Fruit fly (Drosophila melanogaster) whole organism, wandering third instar larva: ENCODE measurements around the gene CG11563.

Experiments
- Abd-B ChIP-seq: fragments of >200 bp; optimal IDR thresholded peaks from 2 replicates; lab custom pipeline; 2017; ENCODE audit warnings: missing biosample characterization, missing genetic modification characterization
- CG32264 ChIP-seq: fragments of 200-800 bp; sonication (Bioruptor generic); optimal IDR thresholded peaks from 2 replicates; lab custom pipeline; 2016; ENCODE audit warnings: missing biosample characterization, missing genetic modification characterization
- CG9705 ChIP-seq: fragments of 200-800 bp; sonication (Bioruptor generic); optimal IDR thresholded peaks from 2 replicates; lab custom pipeline; 2018; ENCODE audit warnings: missing biosample characterization, mild to moderate bottlenecking, missing genetic modification characterization
- CrebA ChIP-seq: fragments of 200-800 bp; sonication (Bioruptor generic); optimal IDR thresholded peaks from 2 replicates; lab custom pipeline; 2016; ENCODE audit warnings: missing biosample characterization, mild to moderate bottlenecking, missing genetic modification characterization, borderline replicate concordance
- Dfd ChIP-seq: fragments of >200 bp; optimal IDR thresholded peaks from 2 replicates; lab custom pipeline; 2017; ENCODE audit warnings: missing biosample characterization, missing genetic modification characterization
- Dif ChIP-seq: fragments of 200-275, 200-300 bp; sonication (Bioruptor generic); optimal IDR thresholded peaks from 2 replicates; lab custom pipeline; 2018; ENCODE audit warnings: missing biosample characterization, missing genetic modification characterization; ENCODE audit not compliant: partially characterized antibody
- GATAd ChIP-seq: sonication (Bioruptor generic); optimal IDR thresholded peaks from 2 replicates; lab custom pipeline; 2016; ENCODE audit warnings: missing biosample characterization, missing genetic modification characterization
- HLH106 ChIP-seq: fragments of 200-800 bp; optimal IDR thresholded peaks from 3 replicates; lab custom pipeline; 2019; ENCODE audit warnings: missing biosample characterization, mild to moderate bottlenecking, missing genetic modification characterization, moderate library complexity
- Hnf4 ChIP-seq: fragments of 200-800 bp; sonication (Bioruptor generic); optimal IDR thresholded peaks from 2 replicates; lab custom pipeline; 2016; ENCODE audit warnings: missing biosample characterization, mild to moderate bottlenecking, missing genetic modification characterization
- Hr78 ChIP-seq: fragments of >200 bp; optimal IDR thresholded peaks from 2 replicates; lab custom pipeline; 2017; ENCODE audit warnings: missing biosample characterization, missing genetic modification characterization
- Hr83 ChIP-seq: fragments of 200-300 bp; sonication (Bioruptor generic); optimal IDR thresholded peaks from 2 replicates; lab custom pipeline; 2016; ENCODE audit warnings: missing biosample characterization, mild to moderate bottlenecking, missing genetic modification characterization, moderate library complexity; ENCODE audit not compliant: poor library complexity, severe bottlenecking
- Jra ChIP-seq: sonication (Bioruptor generic); optimal IDR thresholded peaks from 2 replicates; lab custom pipeline; 2016; ENCODE audit warnings: missing biosample characterization, missing genetic modification characterization
- Mio ChIP-seq: sonication (Bioruptor generic); optimal IDR thresholded peaks from 2 replicates; lab custom pipeline; 2016; ENCODE audit warnings: missing biosample characterization, missing genetic modification characterization
- Myc ChIP-seq: fragments of >200 bp; optimal IDR thresholded peaks from 2 replicates; lab custom pipeline; 2017
- N ChIP-seq: fragments of >200 bp; optimal IDR thresholded peaks from 2 replicates; lab custom pipeline; 2018; ENCODE audit warnings: missing biosample characterization, missing external identifiers, missing genetic modification characterization
- OdsH ChIP-seq: fragments of 200-800 bp; sonication (Bioruptor generic); optimal IDR thresholded peaks from 2 replicates; lab custom pipeline; 2016; ENCODE audit warnings: missing biosample characterization, mild to moderate bottlenecking, missing genetic modification characterization
- Rel ChIP-seq, 2 experiments: fragments of 200-800 bp; sonication (Bioruptor generic) in 1 of 2; optimal IDR thresholded peaks; 2 replicates in 1 of 2; 3 replicates in 1 of 2; lab custom pipeline; 2016 to 2019; ENCODE audit warnings: mild to moderate bottlenecking in 2 of 2, missing biosample characterization in 2 of 2, missing genetic modification characterization in 2 of 2, moderate library complexity in 1 of 2
- Sp1 ChIP-seq: fragments of 200-800 bp; sonication (Bioruptor generic); optimal IDR thresholded peaks from 3 replicates; lab custom pipeline; 2019; ENCODE audit warnings: missing biosample characterization, mild to moderate bottlenecking, missing genetic modification characterization, moderate library complexity
- Vsx2 ChIP-seq: fragments of 200-300, 225-300 bp; sonication (Bioruptor generic); optimal IDR thresholded peaks from 2 replicates; lab custom pipeline; 2018; ENCODE audit warnings: missing biosample characterization, missing genetic modification characterization; ENCODE audit not compliant: partially characterized antibody
- brk ChIP-seq: fragments of 200-800 bp; sonication (Bioruptor generic); optimal IDR thresholded peaks from 2 replicates; lab custom pipeline; 2016; ENCODE audit warnings: missing biosample characterization, mild to moderate bottlenecking, missing genetic modification characterization
- dl ChIP-seq, 2 experiments: fragments of 175-275, 200-275 bp in 1 of 2; fragments of 200-275 bp in 1 of 2; sonication (Bioruptor generic); optimal IDR thresholded peaks; lab custom pipeline; 2018; ENCODE audit warnings: mild to moderate bottlenecking in 2 of 2, missing biosample characterization in 2 of 2, missing genetic modification characterization in 2 of 2, moderate library complexity in 2 of 2; ENCODE audit not compliant: partially characterized antibody in 2 of 2, insufficient read depth in 1 of 2
- dsf ChIP-seq: sonication (Bioruptor generic); optimal IDR thresholded peaks from 2 replicates; lab custom pipeline; 2016; ENCODE audit warnings: missing biosample characterization, missing genetic modification characterization, borderline replicate concordance
- ey ChIP-seq: fragments of 200-800 bp; sonication (Bioruptor generic); optimal IDR thresholded peaks from 2 replicates; lab custom pipeline; 2016; ENCODE audit warnings: missing biosample characterization, missing genetic modification characterization
- foxo ChIP-seq, 2 experiments: fragments of 200-800 bp; sonication (Bioruptor generic); optimal IDR thresholded peaks; 2 replicates in 1 of 2; 3 replicates in 1 of 2; lab custom pipeline; 2016 to 2017; ENCODE audit warnings: missing biosample characterization in 2 of 2, missing genetic modification characterization in 2 of 2
- fru ChIP-seq: fragments of 200-800 bp; sonication (Bioruptor generic); optimal IDR thresholded peaks from 3 replicates; lab custom pipeline; 2016; ENCODE audit warnings: missing biosample characterization, mild to moderate bottlenecking, missing genetic modification characterization
- h ChIP-seq: fragments of 200-800 bp; sonication (Bioruptor generic); optimal IDR thresholded peaks from 3 replicates; lab custom pipeline; 2016; ENCODE audit warnings: missing biosample characterization, mild to moderate bottlenecking, missing genetic modification characterization
- jim ChIP-seq: fragments of 175-275, 200-325 bp; sonication (Bioruptor generic); optimal IDR thresholded peaks from 2 replicates; lab custom pipeline; 2016; ENCODE audit warnings: missing biosample characterization, mild to moderate bottlenecking, missing genetic modification characterization
- lola ChIP-seq: fragments of >200 bp; optimal IDR thresholded peaks from 2 replicates; lab custom pipeline; 2017; ENCODE audit warnings: missing biosample characterization, missing genetic modification characterization
- pan ChIP-seq: fragments of >200 bp; optimal IDR thresholded peaks from 2 replicates; lab custom pipeline; 2017
- psq ChIP-seq: fragments of 200-800 bp; sonication (Bioruptor generic); optimal IDR thresholded peaks from 3 replicates; lab custom pipeline; 2017; ENCODE audit warnings: missing biosample characterization, mild to moderate bottlenecking, missing genetic modification characterization, moderate library complexity
- rgr ChIP-seq: fragments of 200-800 bp; sonication (Bioruptor generic); optimal IDR thresholded peaks from 3 replicates; lab custom pipeline; 2016; ENCODE audit warnings: missing biosample characterization, mild to moderate bottlenecking, missing genetic modification characterization
- sage ChIP-seq: fragments of 200-800 bp; sonication (Bioruptor generic); optimal IDR thresholded peaks from 2 replicates; lab custom pipeline; 2016; ENCODE audit warnings: missing biosample characterization, mild to moderate bottlenecking, missing genetic modification characterization
- tai ChIP-seq: sonication (Bioruptor generic); optimal IDR thresholded peaks from 2 replicates; lab custom pipeline; 2016; ENCODE audit warnings: missing biosample characterization, missing genetic modification characterization
- usp ChIP-seq: fragments of >200 bp; optimal IDR thresholded peaks from 2 replicates; lab custom pipeline; 2017; ENCODE audit warnings: missing biosample characterization, missing genetic modification characterization
- woc ChIP-seq: sonication (Bioruptor generic); optimal IDR thresholded peaks from 2 replicates; lab custom pipeline; 2016; ENCODE audit warnings: missing biosample characterization, mild to moderate bottlenecking, missing genetic modification characterization

The CG11563 gene

DNA sequence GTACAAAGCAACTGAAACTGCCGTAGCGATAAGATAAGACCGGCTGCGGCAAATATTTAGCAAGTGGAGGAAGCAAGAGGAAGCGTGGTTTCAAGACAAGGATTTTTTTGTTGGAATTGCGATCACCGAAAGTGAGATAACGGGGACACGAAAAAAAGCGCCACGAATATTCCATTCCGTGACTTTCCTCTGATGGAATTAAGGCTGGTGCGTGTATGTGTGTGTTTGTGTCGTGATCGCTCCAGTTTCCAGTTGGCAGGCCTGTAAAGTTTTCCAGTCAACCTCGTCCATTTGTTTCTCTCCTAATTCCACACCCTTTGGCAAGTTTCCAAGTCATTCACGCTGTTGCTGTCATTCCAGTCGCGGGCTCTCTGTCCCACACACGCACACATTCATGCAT, 10.5 kb upstream of the CG11563 start:
- TF ChIP-seq brk (GFP tag; lab: Kevin White, UChicago), result no peak
- no peak for TF ChIP-seq Vsx2 (GFP tag; lab: Kevin White, UChicago)
- TF ChIP-seq Hnf4 (GFP tag; lab: Kevin White, UChicago), result no peak
- no peak for TF ChIP-seq Abd-B (GFP tag; lab: Kevin White, UChicago)
- TF ChIP-seq Hr78, result no peak
- no peak for TF ChIP-seq Hr83 (GFP tag; lab: Kevin White, UChicago)
- TF ChIP-seq CG32264, result no peak
- TF ChIP-seq OdsH, result no peak
- no peak for TF ChIP-seq h
- no peak for TF ChIP-seq Myc (lab: Kevin White, UChicago)
- TF ChIP-seq psq (GFP tag; lab: Kevin White, UChicago), result no peak
- no peak for TF ChIP-seq sage
- TF ChIP-seq foxo (GFP tag; optimal IDR thresholded peaks at IDR 0.05; lab: Kevin White, UChicago), result no peak
- TF ChIP-seq woc (GFP tag; lab: Kevin White, UChicago), result no peak
- TF ChIP-seq dl (GFP tag; optimal IDR thresholded peaks at IDR 0.05; lab: Kevin White, UChicago; ENCODE audit: insufficient read depth in 1 of 2, partially characterized antibody in 2 of 2), result no peak
- TF ChIP-seq HLH106 (tag; lab: Kevin White, UChicago), result no peak
- no peak for TF ChIP-seq pan (lab: Kevin White, UChicago)
- TF ChIP-seq GATAd (GFP tag; lab: Kevin White, UChicago), result no peak
- no peak for TF ChIP-seq tai (GFP tag; lab: Kevin White, UChicago)
- TF ChIP-seq ey, result no peak

DNA sequence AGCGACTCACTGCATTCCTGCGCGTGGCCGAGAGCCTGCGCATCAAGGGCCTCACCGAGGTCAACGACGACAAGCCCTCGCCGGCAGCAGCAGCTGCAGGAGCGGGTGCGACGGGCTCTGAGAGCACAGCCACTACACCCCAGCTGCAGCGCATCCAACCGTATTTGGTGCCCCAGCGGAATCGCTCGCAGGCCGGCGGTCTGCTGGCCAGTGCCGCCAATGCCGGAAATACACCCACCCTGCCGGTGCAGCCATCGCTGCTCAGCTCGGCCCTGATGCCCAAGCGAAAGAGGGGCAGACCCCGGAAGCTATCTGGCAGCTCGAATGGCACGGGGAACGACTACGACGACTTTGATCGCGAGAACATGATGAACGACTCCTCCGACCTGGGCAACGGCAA, 9.1 kb upstream of the CG11563 start:
- TF ChIP-seq Rel (GFP tag; optimal IDR thresholded peaks at IDR 0.05; lab: Kevin White, UChicago) (no peak), Rel (tag; optimal IDR thresholded peaks at IDR 0.05; lab: Kevin White, UChicago) (no peak), rgr (GFP tag; lab: Kevin White, UChicago) (no peak)

dm6 chr3R:31738060-31738619, 1.3 kb downstream of the CG11563 start, which contains the start of gene eEF1alpha2:
TSS of gene eEF1alpha2 (plus strand) at chr3R:31738468.
- TF ChIP-seq dsf (GFP tag; lab: Kevin White, UChicago) (no peak), pan (lab: Kevin White, UChicago) (no peak), ey (no peak), woc (GFP tag; lab: Kevin White, UChicago) (no peak), Dfd (GFP tag; lab: Kevin White, UChicago) (no peak), N (GFP tag; lab: Kevin White, UChicago) (no peak), OdsH (no peak), jim (GFP tag; lab: Kevin White, UChicago) (no peak), Mio (GFP tag; lab: Kevin White, UChicago) (no peak), h (no peak), Sp1 (GFP tag; lab: Kevin White, UChicago) (no peak), CG32264 (no peak), Myc (lab: Kevin White, UChicago) (no peak), GATAd (GFP tag; lab: Kevin White, UChicago) (no peak), Dif (GFP tag; lab: Kevin White, UChicago) (no peak), sage (no peak), CG9705 (GFP tag; lab: Kevin White, UChicago) (no peak), Jra (GFP tag; lab: Kevin White, UChicago) (no peak), lola (GFP tag; lab: Kevin White, UChicago) (no peak), rgr (GFP tag; lab: Kevin White, UChicago) (no peak)

DNA sequence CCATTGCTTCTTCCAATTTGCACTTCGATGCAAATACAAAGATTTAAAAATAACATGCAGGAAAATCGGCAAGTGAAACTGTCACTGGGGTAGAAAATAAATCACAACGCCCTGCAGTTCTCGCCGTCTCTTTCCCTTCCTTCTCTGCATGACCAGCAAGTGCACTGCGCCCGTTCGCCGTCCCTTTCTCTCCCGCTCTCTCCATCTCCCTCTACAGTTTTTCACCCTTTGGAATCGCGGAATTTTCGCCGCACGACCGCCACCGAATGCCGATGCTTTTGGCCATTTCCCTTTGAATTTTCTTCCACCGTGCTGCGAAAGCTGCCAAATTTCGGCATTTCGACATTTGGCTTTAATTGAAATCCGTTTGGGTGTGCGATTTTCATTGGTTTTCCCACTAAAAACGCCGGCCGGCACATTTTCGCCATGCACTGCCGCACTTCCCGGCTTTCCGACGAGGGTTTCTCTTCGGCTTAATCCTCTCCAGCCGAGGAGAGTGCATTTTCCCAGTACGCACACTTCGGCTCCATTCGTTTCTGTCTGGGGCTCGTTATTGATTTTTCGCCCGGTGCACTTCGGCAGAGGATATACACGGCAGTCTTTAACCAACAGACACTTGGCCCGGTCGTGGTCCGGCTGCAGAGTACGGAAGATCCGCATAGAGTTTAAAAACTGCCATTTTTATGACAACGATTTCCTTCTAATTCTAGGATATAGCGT, 2.4 kb downstream of the CG11563 start:
- TF ChIP-seq psq (GFP tag; lab: Kevin White, UChicago) (no peak), Jra (GFP tag; lab: Kevin White, UChicago) (no peak), lola (GFP tag; lab: Kevin White, UChicago) (no peak), Abd-B (GFP tag; lab: Kevin White, UChicago) (no peak), dl (GFP tag; optimal IDR thresholded peaks at IDR 0.05; lab: Kevin White, UChicago; ENCODE audit: insufficient read depth in 1 of 2, partially characterized antibody in 2 of 2) (no peak), Hnf4 (GFP tag; lab: Kevin White, UChicago) (no peak), usp (GFP tag; lab: Kevin White, UChicago) (no peak), Hr83 (GFP tag; lab: Kevin White, UChicago) (no peak), Hr78 (no peak), Sp1 (GFP tag; lab: Kevin White, UChicago) (no peak), tai (GFP tag; lab: Kevin White, UChicago) (no peak), h (no peak), Myc (lab: Kevin White, UChicago) (no peak), foxo (GFP tag; optimal IDR thresholded peaks at IDR 0.05; lab: Kevin White, UChicago) (no peak), Dif (GFP tag; lab: Kevin White, UChicago) (no peak), fru (no peak), Mio (GFP tag; lab: Kevin White, UChicago) (no peak), Dfd (GFP tag; lab: Kevin White, UChicago) (no peak), brk (GFP tag; lab: Kevin White, UChicago) (no peak), CrebA (no peak)
